Fruit fly (Drosophila melanogaster) whole organism, prepupa: ENCODE results near the gene Prp40.

Source experiments
- CG11762 ChIP-seq: fragments of 200-800 bp; sonication (Bioruptor generic); optimal IDR thresholded peaks from 3 replicates; lab custom pipeline; 2016; ENCODE audit warnings: missing biosample characterization, missing genetic modification characterization; ENCODE audit not compliant: insufficient read depth
- CG15336 ChIP-seq: fragments of 200-800 bp; sonication (Bioruptor generic); IDR thresholded peaks from 2 replicates; pipeline ENCODE4 v1.3.6; 2022; ENCODE audit warnings: missing biosample characterization, missing genetic modification characterization
- Ets96B ChIP-seq: fragments of 200-800 bp; optimal IDR thresholded peaks from 2 replicates; lab custom pipeline; 2019; ENCODE audit warnings: missing biosample characterization, mild to moderate bottlenecking, missing genetic modification characterization, moderate library complexity
- Hr39 ChIP-seq: fragments of 200-800 bp; sonication (Bioruptor generic); optimal IDR thresholded peaks from 2 replicates; lab custom pipeline; 2016; ENCODE audit warnings: missing biosample characterization, missing genetic modification characterization
- fd85E ChIP-seq: fragments of 200-800 bp; sonication (Bioruptor generic); optimal IDR thresholded peaks from 3 replicates; lab custom pipeline; 2016; ENCODE audit warnings: missing biosample characterization, missing genetic modification characterization
- fkh ChIP-seq: fragments of 200-800 bp; sonication (Bioruptor generic); optimal IDR thresholded peaks from 3 replicates; lab custom pipeline; 2017; ENCODE audit warnings: missing biosample characterization, mild to moderate bottlenecking, missing genetic modification characterization, moderate library complexity

DNA sequence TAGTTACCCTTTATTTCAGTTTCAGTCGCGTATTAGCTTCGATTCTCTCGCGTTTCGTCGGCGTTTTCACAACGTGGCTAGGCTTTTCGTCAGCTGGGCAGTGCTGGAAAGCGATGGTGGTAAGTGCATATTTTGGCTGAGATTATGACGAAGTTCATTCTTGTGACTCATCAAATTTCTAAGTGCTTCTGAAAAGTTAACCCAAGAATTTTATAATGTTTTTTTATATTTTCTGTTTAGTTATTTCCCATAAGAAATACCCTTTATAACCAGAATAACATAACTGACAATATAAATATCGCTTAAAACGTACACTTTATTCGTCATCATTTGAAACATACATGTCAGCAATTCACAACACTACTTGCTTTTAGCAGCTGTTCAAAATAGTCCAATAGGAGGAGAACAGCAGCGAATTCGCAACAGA lies 14.1 kb downstream of the Prp40 start, which contains the start of the genes CG17260 and SerRS:
- TF ChIP-seq Ets96B (tag; lab: Kevin White, UChicago) (peak; percentile 89), Hr39 (peak; percentile 97), CG11762 (peak; percentile 89), CG15336 (GFP tag; lab: Robert Waterston, UW) (peak; percentile 82), fkh (no peak), fd85E (GFP tag; lab: Kevin White, UChicago) (no peak)
